Worm (Caenorhabditis elegans): ENCODE measurements around the gene BE10.5.

- TF ChIP-seq snpc-4 (tag; optimal IDR thresholded peaks at IDR 0.05), result no peak
- no peak for TF ChIP-seq efl-1 (optimal IDR thresholded peaks at IDR 0.05)
- no peak for TF ChIP-seq efl-1 (GFP tag; optimal IDR thresholded peaks at IDR 0.05 in 1 of 2)
- TF ChIP-seq nhr-47 (tag; optimal IDR thresholded peaks at IDR 0.05), result no peak
- no peak for TF ChIP-seq nhr-28 (tag; optimal IDR thresholded peaks at IDR 0.05)
- no peak for TF ChIP-seq lsy-2 (tag; optimal IDR thresholded peaks at IDR 0.05)
- no peak for TF ChIP-seq egl-27 (tag; optimal IDR thresholded peaks at IDR 0.05)
- TF ChIP-seq unc-130 (tag; optimal IDR thresholded peaks at IDR 0.05), result no peak
- no peak for TF ChIP-seq skn-1 (tag; optimal IDR thresholded peaks at IDR 0.05)
Measured at ce11 chrIII:12800529-12800928, 6.1 kb downstream of the BE10.5 start.

Data from whole organism, L1 larva.